Fruit fly (Drosophila melanogaster) whole organism, embryonic: ENCODE measurements around the gene Rbbp5.

Source experiments
- ATbp ChIP-seq: fragments of 200-800 bp; sonication (Bioruptor generic); optimal IDR thresholded peaks from 2 replicates; lab custom pipeline; 2017; ENCODE audit warnings: missing biosample characterization, mild to moderate bottlenecking, missing genetic modification characterization, missing genetic modification reagents
- Adf1 ChIP-seq: fragments of 200-800 bp; sonication (Bioruptor generic); IDR thresholded peaks from 2 replicates; pipeline ENCODE4 v1.3.6; 2022; ENCODE audit warnings: missing biosample characterization, missing genetic modification characterization
- Atf3 ChIP-seq: fragments of 200-800 bp; sonication (Bioruptor generic); optimal IDR thresholded peaks from 3 replicates; lab custom pipeline; 2016; ENCODE audit warnings: missing biosample characterization, missing genetic modification characterization
- Bdp1 ChIP-seq: fragments of 200-800 bp; sonication (Bioruptor generic); optimal IDR thresholded peaks from 3 replicates; lab custom pipeline; 2016; ENCODE audit warnings: missing biosample characterization, missing genetic modification characterization
- Bgb ChIP-seq: fragments of 200-800 bp; sonication (Bioruptor generic); IDR thresholded peaks from 2 replicates; pipeline ENCODE4 v1.3.6; 2022; ENCODE audit warnings: missing biosample characterization, missing genetic modification characterization; ENCODE audit not compliant: partially characterized antibody
- CG10366 ChIP-seq: fragments of 200-800 bp; sonication (Bioruptor generic); IDR thresholded peaks from 2 replicates; pipeline ENCODE4 v1.3.6; 2022; ENCODE audit warnings: missing biosample characterization, missing genetic modification characterization
- CG10654 ChIP-seq: fragments of 200-800 bp; sonication (Bioruptor generic); optimal IDR thresholded peaks from 2 replicates; lab custom pipeline; 2016; ENCODE audit warnings: missing biosample characterization, missing genetic modification characterization
- CG11695 ChIP-seq: fragments of 200-800 bp; sonication (Bioruptor generic); IDR thresholded peaks from 3 replicates; pipeline ENCODE4 v1.3.6; 2022; ENCODE audit warnings: missing biosample characterization, missing genetic modification characterization
- CG14050 ChIP-seq: fragments of 200-800 bp; sonication (Bioruptor generic); IDR thresholded peaks from 3 replicates; pipeline ENCODE4 v1.3.6; 2022; ENCODE audit warnings: missing biosample characterization, missing genetic modification characterization
- CG15514 ChIP-seq: fragments of 200-800 bp; sonication (Bioruptor generic); optimal IDR thresholded peaks from 3 replicates; lab custom pipeline; 2017; ENCODE audit warnings: missing biosample characterization, missing genetic modification characterization, mild to moderate bottlenecking, moderate library complexity, missing genetic modification reagents
- CG1647 ChIP-seq: fragments of 200-800 bp; sonication (Bioruptor generic); optimal IDR thresholded peaks from 3 replicates; lab custom pipeline; 2016; ENCODE audit warnings: missing biosample characterization, missing genetic modification characterization
- CG16815 ChIP-seq: fragments of 200-800 bp; sonication (Bioruptor generic); optimal IDR thresholded peaks from 3 replicates; lab custom pipeline; 2017; ENCODE audit warnings: missing biosample characterization, mild to moderate bottlenecking, missing genetic modification characterization
- CG1832 ChIP-seq: fragments of 200-800 bp; sonication (Bioruptor generic); optimal IDR thresholded peaks from 2 replicates; lab custom pipeline; 2017; ENCODE audit warnings: missing biosample characterization, mild to moderate bottlenecking, missing genetic modification characterization, inconsistent platforms
- CG18764 ChIP-seq: fragments of 200-800 bp; sonication (Bioruptor generic); optimal IDR thresholded peaks from 3 replicates; lab custom pipeline; 2016; ENCODE audit warnings: missing biosample characterization, missing genetic modification characterization
- CG34422 ChIP-seq: fragments of 200-800 bp; sonication (Bioruptor generic); IDR thresholded peaks from 3 replicates; pipeline ENCODE4 v1.3.6; 2022; ENCODE audit warnings: missing biosample characterization, missing genetic modification characterization
- CG3726 ChIP-seq: fragments of 200-800 bp; sonication (Bioruptor generic); IDR thresholded peaks from 3 replicates; pipeline ENCODE4, ENCODE4 v1.3.6; 2022; ENCODE audit warnings: missing biosample characterization, missing genetic modification characterization
- CG6654 ChIP-seq: fragments of 200-800 bp; sonication (Bioruptor generic); optimal IDR thresholded peaks from 2 replicates; lab custom pipeline; 2017; ENCODE audit warnings: missing biosample characterization, mild to moderate bottlenecking, missing genetic modification characterization
- CG7928 ChIP-seq: fragments of 200-800 bp; sonication (Bioruptor generic); optimal IDR thresholded peaks from 2 replicates; lab custom pipeline; 2017; ENCODE audit warnings: missing biosample characterization, mild to moderate bottlenecking, missing genetic modification characterization
- CG9817 ChIP-seq: fragments of 200-800 bp; sonication (Bioruptor generic); optimal IDR thresholded peaks from 2 replicates; lab custom pipeline; 2018; ENCODE audit warnings: missing biosample characterization, mild to moderate bottlenecking, missing genetic modification characterization, moderate library complexity
- CG9876 ChIP-seq: fragments of 200-800 bp; sonication (Bioruptor generic); optimal IDR thresholded peaks from 2 replicates; lab custom pipeline; 2016; ENCODE audit warnings: missing biosample characterization, missing genetic modification characterization
- D ChIP-seq, 2 experiments: fragments of 200-800 bp in 1 of 2; fragments of >200 bp in 1 of 2; sonication (Bioruptor generic) in 1 of 2; optimal IDR thresholded peaks; 2 replicates in 1 of 2; 3 replicates in 1 of 2; lab custom pipeline; 2017; ENCODE audit warnings: mild to moderate bottlenecking in 1 of 2, missing biosample characterization in 1 of 2, missing genetic modification characterization in 1 of 2, missing genetic modification reagents in 1 of 2
- Dad ChIP-seq: fragments of 200-800 bp; sonication (Bioruptor generic); optimal IDR thresholded peaks from 3 replicates; lab custom pipeline; 2016; ENCODE audit warnings: missing biosample characterization, missing genetic modification characterization
- Doc3 ChIP-seq: fragments of 200-800 bp; sonication (Bioruptor generic); IDR thresholded peaks from 3 replicates; pipeline ENCODE4 v1.3.6; 2022; ENCODE audit warnings: missing biosample characterization, missing genetic modification characterization; ENCODE audit not compliant: partially characterized antibody
- Dp ChIP-seq: fragments of 200-800 bp; sonication (Bioruptor generic); optimal IDR thresholded peaks from 2 replicates; lab custom pipeline; 2018; ENCODE audit warnings: missing biosample characterization, mild to moderate bottlenecking, missing genetic modification characterization, moderate library complexity
- ERR ChIP-seq: fragments of 200-800 bp; sonication (Bioruptor generic); optimal IDR thresholded peaks from 2 replicates; lab custom pipeline; 2016; ENCODE audit warnings: missing biosample characterization, missing genetic modification characterization
- Ets97D ChIP-seq: fragments of 200-800 bp; sonication (Bioruptor generic); optimal IDR thresholded peaks from 3 replicates; lab custom pipeline; 2016; ENCODE audit warnings: missing biosample characterization, missing genetic modification characterization
- HLH4C ChIP-seq: fragments of 200-800 bp; sonication (Bioruptor generic); IDR thresholded peaks from 3 replicates; pipeline ENCODE4 v1.3.6; 2022; ENCODE audit warnings: missing biosample characterization, missing genetic modification characterization; ENCODE audit not compliant: partially characterized antibody
- Hr39 ChIP-seq: fragments of >200 bp; optimal IDR thresholded peaks from 2 replicates; lab custom pipeline; 2017
- Lim3 ChIP-seq: fragments of 200-800 bp; sonication (Bioruptor generic); IDR thresholded peaks from 2 replicates; pipeline ENCODE4 v1.3.6; 2022; ENCODE audit warnings: missing biosample characterization, missing genetic modification characterization
- MBD-R2 ChIP-seq: fragments of 200-800 bp; sonication (Bioruptor generic); IDR thresholded peaks from 2 replicates; pipeline ENCODE4 v1.3.6; 2022; ENCODE audit warnings: missing biosample characterization, missing genetic modification characterization
- MTF-1 ChIP-seq: fragments of 200-800 bp; sonication (Bioruptor generic); optimal IDR thresholded peaks from 2 replicates; lab custom pipeline; 2018; ENCODE audit warnings: missing biosample characterization, mild to moderate bottlenecking, missing genetic modification characterization, borderline replicate concordance
- Mrtf ChIP-seq: fragments of 200-800 bp; sonication (Bioruptor generic); IDR thresholded peaks from 3 replicates; pipeline ENCODE4 v1.3.6; 2022; ENCODE audit warnings: missing biosample characterization, missing genetic modification characterization
- Myb ChIP-seq: fragments of 200-800 bp; sonication (Bioruptor generic); optimal IDR thresholded peaks from 2 replicates; lab custom pipeline; 2016; ENCODE audit warnings: missing biosample characterization, missing genetic modification characterization
- NFAT ChIP-seq: fragments of 200-800 bp; sonication (Bioruptor generic); IDR thresholded peaks from 2 replicates; pipeline ENCODE4 v1.3.6; 2022; ENCODE audit warnings: missing biosample characterization, missing genetic modification characterization
- Oli ChIP-seq: fragments of 200-800 bp; sonication (Bioruptor generic); optimal IDR thresholded peaks from 2 replicates; lab custom pipeline; 2018; ENCODE audit warnings: missing biosample characterization, mild to moderate bottlenecking, missing genetic modification characterization, moderate library complexity
- Sin3A ChIP-seq: fragments of >200 bp; optimal IDR thresholded peaks from 2 replicates; lab custom pipeline; 2018
- Spps ChIP-seq: fragments of 200-800 bp; sonication (Bioruptor generic); optimal IDR thresholded peaks from 2 replicates; lab custom pipeline; 2018; ENCODE audit warnings: missing biosample characterization, mild to moderate bottlenecking, missing genetic modification characterization
- Sry-β ChIP-seq: fragments of 200-800 bp; sonication (Bioruptor generic); optimal IDR thresholded peaks from 2 replicates; lab custom pipeline; 2018; ENCODE audit warnings: missing biosample characterization, mild to moderate bottlenecking, missing genetic modification characterization, moderate library complexity
- Sry-δ ChIP-seq: fragments of 200-800 bp; sonication (Bioruptor generic); optimal IDR thresholded peaks from 2 replicates; lab custom pipeline; 2016; ENCODE audit warnings: missing biosample characterization, missing genetic modification characterization
- Taf1 ChIP-seq: fragments of 200-800 bp; sonication (Bioruptor generic); IDR thresholded peaks from 2 replicates; pipeline ENCODE4 v1.3.6; 2022; ENCODE audit warnings: missing biosample characterization, missing genetic modification characterization
- chn ChIP-seq: fragments of 200-800 bp; sonication (Bioruptor generic); optimal IDR thresholded peaks from 2 replicates; lab custom pipeline; 2016; ENCODE audit warnings: missing biosample characterization, missing genetic modification characterization
- esg ChIP-seq: fragments of 200-800 bp; sonication (Bioruptor generic); conservative IDR thresholded peaks from 2 replicates; pipeline ENCODE4 v1.3.6; 2022; ENCODE audit warnings: missing biosample characterization, missing genetic modification characterization
- fru ChIP-seq: fragments of >200 bp; optimal IDR thresholded peaks from 2 replicates; lab custom pipeline; 2017
- gce ChIP-seq: fragments of 200-800 bp; sonication (Bioruptor generic); IDR thresholded peaks from 3 replicates; pipeline ENCODE4 v1.3.6; 2022; ENCODE audit warnings: missing biosample characterization, missing genetic modification characterization
- hb ChIP-seq: fragments of 200-800 bp; sonication (Bioruptor generic); IDR thresholded peaks from 3 replicates; pipeline ENCODE4 v1.3.6; 2022; ENCODE audit warnings: missing biosample characterization, missing genetic modification characterization; ENCODE audit not compliant: partially characterized antibody
- klu ChIP-seq: fragments of 200-800 bp; sonication (Bioruptor generic); IDR thresholded peaks from 2 replicates; pipeline ENCODE4 v1.3.6; 2022; ENCODE audit warnings: missing biosample characterization, missing genetic modification characterization
- nmo ChIP-seq: fragments of 200-800 bp; sonication (Bioruptor generic); optimal IDR thresholded peaks from 2 replicates; lab custom pipeline; 2018; ENCODE audit warnings: missing biosample characterization, mild to moderate bottlenecking, missing genetic modification characterization, moderate library complexity
- nom ChIP-seq: fragments of 200-800 bp; sonication (Bioruptor generic); optimal IDR thresholded peaks from 2 replicates; lab custom pipeline; 2017; ENCODE audit warnings: missing biosample characterization, missing genetic modification characterization, mild to moderate bottlenecking, moderate library complexity, missing genetic modification reagents
- sug ChIP-seq: fragments of 200-800 bp; optimal IDR thresholded peaks from 2 replicates; lab custom pipeline; 2019; ENCODE audit warnings: missing biosample characterization, mild to moderate bottlenecking, missing genetic modification characterization, moderate library complexity
- trem ChIP-seq: fragments of 200-800 bp; optimal IDR thresholded peaks from 3 replicates; lab custom pipeline; 2019; ENCODE audit warnings: missing biosample characterization, mild to moderate bottlenecking, missing genetic modification characterization, moderate library complexity
- tup ChIP-seq: fragments of 200-800 bp; sonication (Bioruptor generic); optimal IDR thresholded peaks from 2 replicates; lab custom pipeline; 2016; ENCODE audit warnings: missing biosample characterization, mild to moderate bottlenecking, missing genetic modification characterization, moderate library complexity
- unc-4 ChIP-seq: fragments of 200-800 bp; sonication (Bioruptor generic); IDR thresholded peaks from 2 replicates; pipeline ENCODE4 v1.3.6; 2022; ENCODE audit warnings: missing biosample characterization, missing genetic modification characterization; ENCODE audit not compliant: partially characterized antibody

Rbbp5 gene

DNA sequence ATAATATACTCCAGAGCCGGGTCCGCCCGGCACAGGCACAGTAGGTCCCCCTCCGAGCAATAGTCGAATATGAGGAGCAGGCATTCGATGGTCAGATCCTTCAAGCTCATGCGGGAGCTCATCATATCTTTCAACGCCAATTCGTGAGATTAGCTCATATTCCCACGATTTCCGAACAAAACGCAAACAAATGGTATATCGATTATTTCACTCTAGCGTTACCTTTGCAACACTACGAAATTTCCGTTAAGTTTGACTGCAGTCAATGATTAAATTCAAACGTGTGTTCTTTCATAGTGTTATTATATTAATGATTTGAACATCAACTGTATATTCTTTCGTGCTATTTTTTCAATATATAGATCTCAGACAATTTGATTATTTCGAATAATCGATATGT lies 45.6 kb upstream of the Rbbp5 start, which contains the start of gene CG33969 (continued):
- TF ChIP-seq CG9817, result no peak
- TF ChIP-seq chn, result no peak
- peak; percentile 37 for TF ChIP-seq Ets97D (GFP tag; lab: Kevin White, UChicago)
- no peak for TF ChIP-seq hb (GFP tag; lab: Robert Waterston, UW)
- no peak for TF ChIP-seq CG18764 (GFP tag; lab: Kevin White, UChicago)
- no peak for TF ChIP-seq Adf1
- TF ChIP-seq unc-4 (GFP tag; lab: Robert Waterston, UW), result no peak
- TF ChIP-seq Sry-δ (GFP tag; lab: Kevin White, UChicago), result peak; percentile 40
- no peak for TF ChIP-seq Doc3
- no peak for TF ChIP-seq CG34422 (GFP tag; lab: Robert Waterston, UW)
- TF ChIP-seq CG7928 (GFP tag; lab: Kevin White, UChicago), result no peak
- no peak for TF ChIP-seq CG1832 (GFP tag; lab: Kevin White, UChicago)
- no peak for TF ChIP-seq CG3726 (GFP tag; lab: Robert Waterston, UW)
- TF ChIP-seq ERR (GFP tag; lab: Kevin White, UChicago), result no peak
- TF ChIP-seq Dp (GFP tag; lab: Kevin White, UChicago), result peak; percentile 44
- no peak for TF ChIP-seq nmo
- no peak for TF ChIP-seq Spps (tag; lab: Kevin White, UChicago)
- TF ChIP-seq trem, result peak; percentile 33
- no peak for TF ChIP-seq NFAT
- no peak for TF ChIP-seq Dad (GFP tag; lab: Kevin White, UChicago)
- TF ChIP-seq Bdp1, result no peak
- no peak for TF ChIP-seq CG10366 (GFP tag; lab: Robert Waterston, UW)
- no peak for TF ChIP-seq CG9876 (GFP tag; lab: Kevin White, UChicago)
- no peak for TF ChIP-seq Atf3
- TF ChIP-seq CG1647 (GFP tag; lab: Kevin White, UChicago), result no peak
- no peak for TF ChIP-seq Sry-β
- no peak for TF ChIP-seq Mrtf
- no peak for TF ChIP-seq tup
- peak; percentile 96 for TF ChIP-seq Myb (GFP tag; lab: Kevin White, UChicago)
- TF ChIP-seq Oli (tag; lab: Kevin White, UChicago), result no peak
- peak; percentile 2 for TF ChIP-seq sug (tag; lab: Kevin White, UChicago)
- no peak for TF ChIP-seq CG14050 (GFP tag; lab: Robert Waterston, UW)
- no peak for TF ChIP-seq CG10654 (GFP tag; lab: Kevin White, UChicago)
- TF ChIP-seq MTF-1, result no peak
- TF ChIP-seq Taf1 (GFP tag; lab: Robert Waterston, UW), result no peak
- no peak for TF ChIP-seq Lim3
- TF ChIP-seq nom (GFP tag; lab: Kevin White, UChicago), result no peak
- no peak for TF ChIP-seq fru (lab: Kevin White, UChicago)
- TF ChIP-seq klu (GFP tag; lab: Robert Waterston, UW), result no peak
- no peak for TF ChIP-seq Hr39 (lab: Kevin White, UChicago)
- TF ChIP-seq HLH4C (GFP tag; lab: Robert Waterston, UW), result peak; percentile 14; the same call in 1 of the 3 replicates
- TF ChIP-seq CG6654, result no peak
- TF ChIP-seq CG16815, result no peak
- TF ChIP-seq Sin3A (lab: Kevin White, UChicago), result no peak
- TF ChIP-seq D (optimal IDR thresholded peaks at IDR 0.05; lab: Kevin White, UChicago), result no peak
- no peak for TF ChIP-seq D (GFP tag; optimal IDR thresholded peaks at IDR 0.05; lab: Kevin White, UChicago)
- peak; percentile 63 for TF ChIP-seq MBD-R2
- peak; percentile 6; the same call in 1 of the 2 replicates for TF ChIP-seq Bgb (GFP tag; lab: Robert Waterston, UW)
- no peak for TF ChIP-seq gce (GFP tag; lab: Robert Waterston, UW)
- no peak for TF ChIP-seq esg (GFP tag; lab: Robert Waterston, UW)
- TF ChIP-seq CG11695, result no peak
- TF ChIP-seq ATbp, result no peak
- TF ChIP-seq CG15514, result peak; percentile 42
